Worm (Caenorhabditis elegans) whole organism, L4 larva: ENCODE data around the gene fzy-1.

Experiments used
- ZK546.5 ChIP-seq, 2 experiments: sonication (generic microtip); optimal IDR thresholded peaks; 2 replicates each; lab custom pipeline; 2017; ENCODE audit warnings: missing biosample characterization in 2 of 2, missing genetic modification characterization in 2 of 2
- ceh-44 ChIP-seq: fragments of 200-800 bp; sonication (Bioruptor generic); IDR thresholded peaks from 2 replicates; pipeline ENCODE4 v1.3.6; 2022; ENCODE audit warnings: missing genetic modification reagents, missing genetic modification characterization, missing compliant biosample characterization
- dmd-6 ChIP-seq: fragments of 200-800 bp; sonication (Bioruptor generic); IDR thresholded peaks from 2 replicates; pipeline ENCODE4 v1.3.6; 2022; ENCODE audit warnings: missing genetic modification reagents, missing genetic modification characterization, missing compliant biosample characterization
- hlh-30 ChIP-seq: sonication (generic microtip); optimal IDR thresholded peaks from 2 replicates; lab custom pipeline; 2017; ENCODE audit warnings: antibody characterized with exemption, mild to moderate bottlenecking, missing genetic modification characterization, missing compliant biosample characterization; ENCODE audit not compliant: insufficient read depth
- nhr-76 ChIP-seq: fragments of 150-350 bp; optimal IDR thresholded peaks from 2 replicates; lab custom pipeline; 2014; ENCODE audit warnings: missing biosample characterization, missing genetic modification characterization
- nhr-77 ChIP-seq: fragments of 150-350 bp; optimal IDR thresholded peaks from 2 replicates; lab custom pipeline; 2014; ENCODE audit warnings: missing biosample characterization, missing genetic modification characterization
- zip-11 ChIP-seq: fragments of 200-800 bp; sonication (Bioruptor generic); IDR thresholded peaks from 2 replicates; pipeline ENCODE4 v1.3.6; 2022; ENCODE audit warnings: missing genetic modification characterization, missing compliant biosample characterization

DNA sequence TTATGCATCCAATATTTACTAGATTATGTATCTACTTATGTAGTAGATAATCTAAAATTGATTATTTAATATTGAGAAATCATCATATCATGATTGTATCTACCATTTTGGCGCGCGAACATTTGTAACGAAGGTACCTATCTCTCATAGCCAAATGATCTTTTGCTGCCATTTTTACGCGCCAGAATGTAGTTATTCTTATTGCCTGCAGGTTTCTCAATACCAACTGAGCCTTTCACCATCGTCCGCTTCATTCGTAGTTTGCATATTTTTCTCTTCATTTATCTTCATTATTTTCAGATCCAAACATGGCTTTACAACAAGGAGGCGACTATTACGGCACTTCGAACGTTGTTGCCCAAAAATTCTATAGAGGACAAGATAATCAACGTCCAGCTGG is 27.3 kb downstream of the fzy-1 start, which contains the start of gene ZK177.1:
- TF ChIP-seq hlh-30 (no peak), nhr-76 (tag; lab: Kevin White, UChicago) (no peak), ceh-44 (no peak), ZK546.5 (tag; optimal IDR thresholded peaks at IDR 0.05; lab: Kevin White, UChicago) (no peak), zip-11 (GFP tag; lab: Robert Waterston, UW) (no peak), dmd-6 (GFP tag; lab: Robert Waterston, UW) (no peak), nhr-77 (no peak)
